Worm (Caenorhabditis elegans): ENCODE data around the gene fbxb-24.
A peak's percentile ranks its signal among the peaks of the same experiment; 100 is the strongest.

Gene fbxb-24

ce11 chrIII:11891335-11891734 lies 17.4 kb upstream of the fbxb-24 start, which contains the start of gene faah-5:
TSS of gene faah-5 (minus strand) at chrIII:11891435.
- TF ChIP-seq tra-1 (GFP tag; IDR thresholded peaks at IDR 0.05) (no peak), nhr-102 (tag; optimal IDR thresholded peaks at IDR 0.05) (no peak), sdz-12 (GFP tag; optimal IDR thresholded peaks at IDR 0.05) (no peak), F49E8.2 (tag; optimal IDR thresholded peaks at IDR 0.05; ENCODE audit: borderline replicate concordance) (no peak), mdt-29 (GFP tag; IDR thresholded peaks at IDR 0.05) (no peak), attf-4 (tag; optimal IDR thresholded peaks at IDR 0.05) (no peak), skn-1 (tag; optimal IDR thresholded peaks at IDR 0.05) (no peak), lin-1 (GFP tag; IDR thresholded peaks at IDR 0.05) (no peak), saeg-2 (GFP tag; IDR thresholded peaks at IDR 0.05) (no peak)

DNA sequence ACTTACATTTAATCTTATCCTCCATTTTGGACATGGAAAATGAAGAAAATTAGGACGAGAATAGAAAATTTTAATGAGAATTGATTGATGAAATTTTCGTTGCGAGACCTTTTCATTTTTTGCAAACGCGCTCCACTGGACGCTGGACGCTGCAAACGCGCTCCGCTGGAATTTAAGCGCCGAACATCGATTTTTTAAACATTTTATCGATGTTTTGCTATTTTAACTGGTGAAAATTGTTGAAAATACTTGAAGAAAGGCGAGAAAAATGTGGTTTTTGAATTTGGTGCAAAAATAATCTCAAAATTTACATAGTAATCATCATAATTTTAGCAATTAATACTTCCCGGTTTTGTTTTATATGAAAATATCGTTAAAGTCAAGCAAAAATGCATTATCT lies 15.8 kb upstream of the fbxb-24 start, which contains the start of gene Y56A3A.41:
Gene Y56A3A.41 (minus strand): TSS at position 101 of the 400 bp plus-strand sequence.
- TF ChIP-seq ztf-11 (tag; optimal IDR thresholded peaks at IDR 0.05) (no peak), D1046.2 (GFP tag; IDR thresholded peaks at IDR 0.05) (no peak), dve-1 (tag; optimal IDR thresholded peaks at IDR 0.05; ENCODE audit: insufficient read depth) (no peak), daf-12 (tag; optimal IDR thresholded peaks at IDR 0.05) (no peak), T26A8.4 (GFP tag; IDR thresholded peaks at IDR 0.05) (no peak)

- TF ChIP-seq F37D6.2 (tag; optimal IDR thresholded peaks at IDR 0.05) (no peak), ceh-28 (tag; optimal IDR thresholded peaks at IDR 0.05) (peak; percentile 3)
These were observed 13.3 kb upstream of the fbxb-24 start for ce11 chrIII:11895504-11895903.

ce11 chrIII:11896652-11897051 lies 12.1 kb upstream of the fbxb-24 start:
- TF ChIP-seq unc-62 (GFP tag; optimal IDR thresholded peaks at IDR 0.05 in 1 of 2): no peak
- no peak for TF ChIP-seq unc-62 (tag; optimal IDR thresholded peaks at IDR 0.05)
- no peak for TF ChIP-seq ZK337.2 (GFP tag; IDR thresholded peaks at IDR 0.05)
- TF ChIP-seq ceh-20 (GFP tag; IDR thresholded peaks at IDR 0.05): no peak
- TF ChIP-seq lin-13 (GFP tag; optimal IDR thresholded peaks at IDR 0.05): no peak
- TF ChIP-seq Y48G9A.11 (GFP tag; IDR thresholded peaks at IDR 0.05): no peak
- TF ChIP-seq saeg-2 (GFP tag; IDR thresholded peaks at IDR 0.05): no peak
- no peak for TF ChIP-seq rbr-2 (tag; optimal IDR thresholded peaks at IDR 0.05)
- TF ChIP-seq daf-19 (GFP tag; conservative IDR thresholded peaks at IDR 0.05): no peak
- TF ChIP-seq pha-4 (GFP tag; IDR thresholded peaks at IDR 0.05): no peak
- TF ChIP-seq pha-4 (tag; optimal IDR thresholded peaks at IDR 0.05): no peak
- TF ChIP-seq ceh-44 (GFP tag; IDR thresholded peaks at IDR 0.05): no peak
- TF ChIP-seq ceh-32 (tag; optimal IDR thresholded peaks at IDR 0.05; ENCODE audit: poor library complexity): no peak
- no peak for TF ChIP-seq Y5F2A.4 (GFP tag; optimal IDR thresholded peaks at IDR 0.05)
- no peak for TF ChIP-seq mdt-29 (GFP tag; IDR thresholded peaks at IDR 0.05)
- no peak for TF ChIP-seq daf-16 (GFP tag; optimal IDR thresholded peaks at IDR 0.05)
- no peak for TF ChIP-seq daf-16 (tag; optimal IDR thresholded peaks at IDR 0.05)
- no peak for TF ChIP-seq dve-1 (tag; optimal IDR thresholded peaks at IDR 0.05; ENCODE audit: insufficient read depth)

DNA sequence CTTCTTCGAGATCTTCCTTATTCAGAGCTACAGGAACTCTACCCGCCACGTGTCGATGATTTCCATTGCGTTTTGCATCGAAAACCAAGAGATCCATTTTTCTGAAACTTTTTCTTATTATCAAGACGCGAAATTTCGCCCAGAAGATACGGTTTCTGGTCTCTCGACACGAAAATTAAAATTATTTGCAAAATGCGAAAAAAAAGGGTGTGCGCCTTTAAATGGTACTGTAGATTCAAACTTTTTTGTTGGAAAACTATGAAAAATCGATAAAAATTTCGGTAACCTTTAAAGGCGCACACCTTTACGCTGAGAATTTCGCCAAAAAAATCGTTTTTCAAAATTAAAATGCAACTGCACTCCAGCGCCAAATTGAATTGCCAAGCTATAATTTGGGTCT lies 10.6 kb upstream of the fbxb-24 start, which contains the start of gene tsen-2:
Gene tsen-2 (minus strand): TSS at position 101 of the 400 bp plus-strand sequence.
- TF ChIP-seq zip-2 (tag; optimal IDR thresholded peaks at IDR 0.05) (no peak), nhr-41 (GFP tag; IDR thresholded peaks at IDR 0.05) (no peak), unc-130 (GFP tag; optimal IDR thresholded peaks at IDR 0.05) (no peak), snpc-4 (tag; optimal IDR thresholded peaks at IDR 0.05) (no peak)

Measured in whole organism, L4 larva.